Fruit fly (Drosophila melanogaster) whole organism, embryonic: ENCODE measurements around the gene spg.

Source experiments
- Adf1 ChIP-seq: fragments of 200-800 bp; sonication (Bioruptor generic); IDR thresholded peaks from 2 replicates; pipeline ENCODE4 v1.3.6; 2022; ENCODE audit warnings: missing biosample characterization, missing genetic modification characterization
- BtbVII ChIP-seq: fragments of 200-800 bp; sonication (Bioruptor generic); optimal IDR thresholded peaks from 3 replicates; lab custom pipeline; 2017; ENCODE audit warnings: missing biosample characterization, mild to moderate bottlenecking, missing genetic modification characterization
- CG12104 ChIP-seq: fragments of 200-800 bp; sonication (Bioruptor generic); optimal IDR thresholded peaks from 3 replicates; lab custom pipeline; 2016; ENCODE audit warnings: missing biosample characterization, missing genetic modification characterization
- CG1233 ChIP-seq: fragments of 200-800 bp; sonication (Bioruptor generic); optimal IDR thresholded peaks from 4 replicates; lab custom pipeline; 2018; ENCODE audit warnings: missing biosample characterization, mild to moderate bottlenecking, missing genetic modification characterization
- CG16863 ChIP-seq: fragments of 200-800 bp; sonication (Bioruptor generic); optimal IDR thresholded peaks from 3 replicates; lab custom pipeline; 2016; ENCODE audit warnings: missing biosample characterization, missing genetic modification characterization
- CG17612 ChIP-seq: fragments of 200-800 bp; sonication (Bioruptor generic); IDR thresholded peaks from 2 replicates; pipeline ENCODE4 v1.3.6; 2022; ENCODE audit warnings: missing biosample characterization, missing genetic modification characterization
- CG17912 ChIP-seq: fragments of 200-800 bp; sonication (Bioruptor generic); optimal IDR thresholded peaks from 2 replicates; lab custom pipeline; 2018; ENCODE audit warnings: missing biosample characterization, mild to moderate bottlenecking, missing genetic modification characterization
- CG30020 ChIP-seq: fragments of 200-800 bp; optimal IDR thresholded peaks from 2 replicates; lab custom pipeline; 2019; ENCODE audit warnings: missing biosample characterization, mild to moderate bottlenecking, missing genetic modification characterization, moderate library complexity
- CG30403 ChIP-seq: fragments of 200-800 bp; sonication (Bioruptor generic); optimal IDR thresholded peaks from 3 replicates; lab custom pipeline; 2016; ENCODE audit warnings: missing biosample characterization, missing genetic modification characterization
- CG32772 ChIP-seq: fragments of 200-800 bp; sonication (Bioruptor generic); IDR thresholded peaks from 2 replicates; pipeline ENCODE4 v1.3.6; 2022; ENCODE audit warnings: missing biosample characterization, missing genetic modification characterization
- CG3407 ChIP-seq: fragments of 200-800 bp; sonication (Bioruptor generic); optimal IDR thresholded peaks from 2 replicates; lab custom pipeline; 2018; ENCODE audit warnings: missing biosample characterization, mild to moderate bottlenecking, missing genetic modification characterization
- CG34376 ChIP-seq: fragments of 200-800 bp; sonication (Bioruptor generic); optimal IDR thresholded peaks from 2 replicates; lab custom pipeline; 2018; ENCODE audit warnings: missing biosample characterization, mild to moderate bottlenecking, missing genetic modification characterization
- CG4404 ChIP-seq: fragments of 200-800 bp; sonication (Bioruptor generic); IDR thresholded peaks from 2 replicates; pipeline ENCODE4 v1.3.6; 2022; ENCODE audit warnings: missing biosample characterization, missing genetic modification characterization
- CG4820 ChIP-seq: fragments of 200-800 bp; sonication (Bioruptor generic); optimal IDR thresholded peaks from 3 replicates; lab custom pipeline; 2016; ENCODE audit warnings: missing biosample characterization, missing genetic modification characterization
- CG7357 ChIP-seq: fragments of 200-800 bp; sonication (Bioruptor generic); IDR thresholded peaks from 3 replicates; pipeline ENCODE4 v1.3.6; 2022; ENCODE audit warnings: missing biosample characterization, missing genetic modification characterization
- CG9215 ChIP-seq: fragments of 200-800 bp; sonication (Bioruptor generic); IDR thresholded peaks from 2 replicates; pipeline ENCODE4 v1.3.6; 2022; ENCODE audit warnings: missing biosample characterization, missing genetic modification characterization
- D ChIP-seq, 2 experiments: fragments of 200-800 bp in 1 of 2; fragments of >200 bp in 1 of 2; sonication (Bioruptor generic) in 1 of 2; optimal IDR thresholded peaks; 2 replicates in 1 of 2; 3 replicates in 1 of 2; lab custom pipeline; 2017; ENCODE audit warnings: mild to moderate bottlenecking in 1 of 2, missing biosample characterization in 1 of 2, missing genetic modification characterization in 1 of 2, missing genetic modification reagents in 1 of 2
- Dad ChIP-seq: fragments of 200-800 bp; sonication (Bioruptor generic); optimal IDR thresholded peaks from 3 replicates; lab custom pipeline; 2016; ENCODE audit warnings: missing biosample characterization, missing genetic modification characterization
- Ets65A ChIP-seq: fragments of 200-800 bp; sonication (Bioruptor generic); peaks from one replicate; lab custom pipeline; 2016; ENCODE audit warnings: missing biosample characterization, missing genetic modification characterization
- Ets97D ChIP-seq: fragments of 200-800 bp; sonication (Bioruptor generic); optimal IDR thresholded peaks from 3 replicates; lab custom pipeline; 2016; ENCODE audit warnings: missing biosample characterization, missing genetic modification characterization
- Gug ChIP-seq: fragments of 200-800 bp; sonication (Bioruptor generic); IDR thresholded peaks from 4 replicates; pipeline ENCODE4 v1.3.6; 2022; ENCODE audit warnings: missing biosample characterization, missing genetic modification characterization
- Med ChIP-seq: fragments of 200-800 bp; sonication (Bioruptor generic); peaks from one replicate; lab custom pipeline; 2016; ENCODE audit warnings: missing biosample characterization, missing genetic modification characterization, mild to moderate bottlenecking, inconsistent platforms, moderate library complexity
- Nf-YB ChIP-seq: fragments of 200-800 bp; sonication (Bioruptor generic); optimal IDR thresholded peaks from 3 replicates; lab custom pipeline; 2019; ENCODE audit warnings: missing biosample characterization, mild to moderate bottlenecking, missing genetic modification characterization, moderate library complexity
- Sox100B ChIP-seq: fragments of 200-800 bp; sonication (Bioruptor generic); optimal IDR thresholded peaks from 3 replicates; lab custom pipeline; 2018; ENCODE audit warnings: missing biosample characterization, mild to moderate bottlenecking, missing genetic modification characterization
- Sry-δ ChIP-seq: fragments of 200-800 bp; sonication (Bioruptor generic); optimal IDR thresholded peaks from 2 replicates; lab custom pipeline; 2016; ENCODE audit warnings: missing biosample characterization, missing genetic modification characterization
- YL-1 ChIP-seq: fragments of 200-800 bp; sonication (Bioruptor generic); optimal IDR thresholded peaks from 3 replicates; lab custom pipeline; 2017; ENCODE audit warnings: missing biosample characterization, mild to moderate bottlenecking, missing genetic modification characterization
- bbx ChIP-seq: fragments of 200-800 bp; sonication (Bioruptor generic); IDR thresholded peaks from 2 replicates; pipeline ENCODE4 v1.3.6; 2022; ENCODE audit warnings: missing biosample characterization, missing genetic modification characterization; ENCODE audit not compliant: partially characterized antibody
- caup ChIP-seq: fragments of 200-800 bp; sonication (Bioruptor generic); optimal IDR thresholded peaks from 3 replicates; lab custom pipeline; 2017; ENCODE audit warnings: missing biosample characterization, mild to moderate bottlenecking, missing genetic modification characterization, moderate library complexity; ENCODE audit not compliant: severe bottlenecking
- cg ChIP-seq: fragments of 200-800 bp; sonication (Bioruptor generic); optimal IDR thresholded peaks from 3 replicates; lab custom pipeline; 2019; ENCODE audit warnings: missing biosample characterization, mild to moderate bottlenecking, missing genetic modification characterization, moderate library complexity
- dpn ChIP-seq, 2 experiments: fragments of 200-800 bp; sonication (Bioruptor generic); optimal IDR thresholded peaks; 3 replicates each; lab custom pipeline; 2016; ENCODE audit warnings: missing biosample characterization in 2 of 2, missing genetic modification characterization in 2 of 2
- exex ChIP-seq: fragments of 200-800 bp; sonication (Bioruptor generic); optimal IDR thresholded peaks from 4 replicates; lab custom pipeline; 2018; ENCODE audit warnings: missing biosample characterization, mild to moderate bottlenecking, missing genetic modification characterization, moderate library complexity
- fu2 ChIP-seq: fragments of 200-800 bp; sonication (Bioruptor generic); optimal IDR thresholded peaks from 2 replicates; lab custom pipeline; 2016; ENCODE audit warnings: missing biosample characterization, missing genetic modification characterization
- grau ChIP-seq: fragments of 200-800 bp; optimal IDR thresholded peaks from 3 replicates; lab custom pipeline; 2019; ENCODE audit warnings: missing biosample characterization, mild to moderate bottlenecking, missing genetic modification characterization, moderate library complexity
- grn ChIP-seq: fragments of 200-800 bp; sonication (Bioruptor generic); optimal IDR thresholded peaks from 3 replicates; lab custom pipeline; 2017; ENCODE audit warnings: missing biosample characterization, missing genetic modification characterization
- h ChIP-seq: fragments of >200 bp; optimal IDR thresholded peaks from 2 replicates; lab custom pipeline; 2017
- ind ChIP-seq: fragments of 200-800 bp; sonication (Bioruptor generic); optimal IDR thresholded peaks from 3 replicates; lab custom pipeline; 2016; ENCODE audit warnings: missing biosample characterization, missing genetic modification characterization
- jing ChIP-seq: fragments of 200-800 bp; sonication (Bioruptor generic); optimal IDR thresholded peaks from 2 replicates; lab custom pipeline; 2018; ENCODE audit warnings: missing biosample characterization, mild to moderate bottlenecking, missing genetic modification characterization
- nerfin-1 ChIP-seq: fragments of 200-800 bp; sonication (Bioruptor generic); optimal IDR thresholded peaks from 3 replicates; lab custom pipeline; 2019; ENCODE audit warnings: missing biosample characterization, mild to moderate bottlenecking, missing genetic modification characterization, moderate library complexity
- odd ChIP-seq: fragments of 200-800 bp; sonication (Bioruptor generic); optimal IDR thresholded peaks from 2 replicates; lab custom pipeline; 2017; ENCODE audit warnings: missing biosample characterization, mild to moderate bottlenecking, missing genetic modification characterization
- onecut ChIP-seq: fragments of 200-800 bp; sonication (Bioruptor generic); IDR thresholded peaks from 2 replicates; pipeline ENCODE4 v1.3.6; 2022; ENCODE audit warnings: missing biosample characterization, missing genetic modification characterization
- pnt ChIP-seq: fragments of 200-800 bp; sonication (Bioruptor generic); optimal IDR thresholded peaks from 3 replicates; lab custom pipeline; 2016; ENCODE audit warnings: missing biosample characterization, missing genetic modification characterization
- psq ChIP-seq: fragments of 200-800 bp; sonication (Bioruptor generic); optimal IDR thresholded peaks from 2 replicates; lab custom pipeline; 2017; ENCODE audit warnings: missing biosample characterization, missing genetic modification characterization
- run ChIP-seq: fragments of 200-800 bp; sonication (Bioruptor generic); optimal IDR thresholded peaks from 3 replicates; lab custom pipeline; 2018; ENCODE audit warnings: missing biosample characterization, mild to moderate bottlenecking, missing genetic modification characterization
- sens-2 ChIP-seq: fragments of 200-800 bp; sonication (Bioruptor generic); IDR thresholded peaks from 2 replicates; pipeline ENCODE4 v1.3.6; 2022; ENCODE audit warnings: missing biosample characterization, missing genetic modification characterization
- tio ChIP-seq: fragments of 200-800 bp; sonication (Bioruptor generic); optimal IDR thresholded peaks from 2 replicates; lab custom pipeline; 2017; ENCODE audit warnings: missing biosample characterization, missing genetic modification characterization, inconsistent platforms
- ttk ChIP-seq: fragments of 200-800 bp; sonication (Bioruptor generic); IDR thresholded peaks from 2 replicates; pipeline ENCODE4 v2.1.2; 2022; ENCODE audit warnings: missing biosample characterization, missing genetic modification characterization
- z ChIP-seq: fragments of 200-800 bp; sonication (Bioruptor generic); IDR thresholded peaks from 3 replicates; pipeline ENCODE4 v1.3.6; 2022; ENCODE audit warnings: missing biosample characterization, missing genetic modification characterization
- zfh1 ChIP-seq: fragments of 200-800 bp; sonication (Bioruptor generic); IDR thresholded peaks from 3 replicates; pipeline ENCODE4 v1.3.6; 2022; ENCODE audit warnings: missing biosample characterization, missing genetic modification characterization

The spg gene

DNA sequence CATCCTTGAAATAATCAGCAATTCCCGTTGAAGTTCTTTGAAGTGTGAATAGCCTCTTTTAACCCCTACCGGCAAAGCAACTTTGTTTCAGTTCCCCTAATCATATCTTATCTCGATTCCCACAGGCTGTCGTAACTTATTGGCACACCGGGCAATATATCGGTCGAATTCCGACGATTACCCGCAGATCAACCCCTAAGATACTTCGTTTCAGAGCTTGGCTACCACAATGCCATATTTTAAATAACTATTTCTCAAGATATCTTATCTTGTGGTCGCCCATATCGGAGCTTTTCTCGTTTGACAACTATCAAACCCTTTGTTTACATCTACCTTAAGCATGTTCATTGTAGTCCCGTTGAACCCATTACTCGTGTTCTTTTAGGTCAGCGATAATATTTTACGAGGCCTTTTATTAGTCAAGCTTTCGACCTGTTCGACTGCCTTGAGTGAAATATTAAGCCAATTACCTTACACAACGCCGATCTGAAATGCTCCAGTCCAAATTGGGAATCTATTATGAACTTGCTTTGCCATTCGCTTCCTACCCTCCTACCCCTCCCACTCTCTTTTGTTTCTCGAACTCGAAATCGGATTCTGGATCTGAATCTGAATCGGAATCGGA lies 54.0 kb downstream of the spg start (continued):
- TF ChIP-seq run (tag; lab: Kevin White, UChicago) (peak; percentile 69), jing (GFP tag; lab: Kevin White, UChicago) (no peak), Med (GFP tag; lab: Kevin White, UChicago) (no peak), ttk (GFP tag; lab: Robert Waterston, UW) (0 out of 2 replicates have a peak, but pooled peaks have one; percentile 20), CG9215 (GFP tag; lab: Robert Waterston, UW) (no peak), CG16863 (GFP tag; lab: Kevin White, UChicago) (no peak)

DNA sequence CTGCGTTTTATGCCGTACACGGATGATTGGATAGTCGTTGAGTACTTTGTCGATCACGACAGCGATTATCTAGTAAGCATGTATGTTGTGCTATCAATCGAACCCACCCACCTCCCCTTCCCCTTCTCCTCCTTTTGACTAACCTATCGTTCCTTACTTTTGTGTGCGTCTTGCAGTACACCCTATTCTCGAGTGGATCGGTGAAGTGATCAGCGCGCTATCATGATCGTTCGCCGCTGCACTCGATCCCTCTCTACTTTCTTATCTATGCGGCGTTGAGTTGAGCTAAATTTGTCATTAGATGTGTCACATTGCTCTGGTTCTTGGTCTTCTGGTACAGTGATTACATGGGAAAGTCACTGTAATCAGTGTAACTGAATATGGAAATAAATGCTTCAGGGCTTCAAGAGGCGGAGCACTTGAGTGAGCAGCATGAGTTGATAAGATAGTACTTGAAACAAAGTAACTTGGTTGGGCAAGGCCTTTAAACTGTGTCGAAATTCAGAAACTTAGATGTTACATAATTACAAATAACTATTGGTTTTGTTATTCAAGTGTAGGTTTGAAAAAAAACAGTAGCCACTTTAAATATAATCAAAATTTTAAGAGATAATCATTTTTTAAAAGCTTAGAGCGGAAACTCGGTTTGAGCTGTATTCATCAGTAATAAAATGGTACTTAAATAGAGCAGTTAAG lies 56.5 kb downstream of the spg start:
- no peak for TF ChIP-seq Ets97D (GFP tag; lab: Kevin White, UChicago)
- TF ChIP-seq dpn (GFP tag; optimal IDR thresholded peaks at IDR 0.05; lab: Kevin White, UChicago): no peak
- peak; percentile 97 for TF ChIP-seq grn (GFP tag; lab: Kevin White, UChicago)
- TF ChIP-seq CG30020 (tag; lab: Kevin White, UChicago): no peak
- TF ChIP-seq onecut (GFP tag; lab: Robert Waterston, UW): no peak
- no peak for TF ChIP-seq CG34376 (GFP tag; lab: Kevin White, UChicago)
- no peak for TF ChIP-seq zfh1 (GFP tag; lab: Robert Waterston, UW)
- TF ChIP-seq grau (tag; lab: Kevin White, UChicago): peak; percentile 34
- TF ChIP-seq Ets65A: peak; percentile 71
- peak; percentile 77 for TF ChIP-seq exex
- no peak for TF ChIP-seq sens-2
- TF ChIP-seq Gug: no peak
- no peak for TF ChIP-seq Adf1
- no peak for TF ChIP-seq CG3407 (GFP tag; lab: Kevin White, UChicago)
- no peak for TF ChIP-seq Dad (GFP tag; lab: Kevin White, UChicago)
- TF ChIP-seq nerfin-1 (tag; lab: Kevin White, UChicago): no peak
- no peak for TF ChIP-seq bbx
- no peak for TF ChIP-seq CG17912 (GFP tag; lab: Kevin White, UChicago)
- TF ChIP-seq Nf-YB: no peak
- TF ChIP-seq YL-1 (GFP tag; lab: Kevin White, UChicago): no peak
- peak; percentile 22 for TF ChIP-seq D (optimal IDR thresholded peaks at IDR 0.05; lab: Kevin White, UChicago)
- no peak for TF ChIP-seq D (GFP tag; optimal IDR thresholded peaks at IDR 0.05; lab: Kevin White, UChicago)
- TF ChIP-seq CG17612: no peak
- TF ChIP-seq Sry-δ (GFP tag; lab: Kevin White, UChicago): no peak
- no peak for TF ChIP-seq ind
- no peak for TF ChIP-seq cg (GFP tag; lab: Kevin White, UChicago)
- TF ChIP-seq CG7357: no peak
- TF ChIP-seq fu2 (GFP tag; lab: Kevin White, UChicago): no peak
- no peak for TF ChIP-seq CG1233 (GFP tag; lab: Kevin White, UChicago)
- TF ChIP-seq psq (GFP tag; lab: Kevin White, UChicago): no peak
- TF ChIP-seq Sox100B (GFP tag; lab: Kevin White, UChicago): no peak
- TF ChIP-seq z (GFP tag; lab: Robert Waterston, UW): peak; percentile 79
- TF ChIP-seq pnt (GFP tag; lab: Kevin White, UChicago): no peak
- TF ChIP-seq h (lab: Kevin White, UChicago): no peak
- no peak for TF ChIP-seq caup
- no peak for TF ChIP-seq odd (GFP tag; lab: Kevin White, UChicago)
- no peak for TF ChIP-seq CG30403 (GFP tag; lab: Kevin White, UChicago)
- TF ChIP-seq CG4404 (GFP tag; lab: Robert Waterston, UW): no peak
- no peak for TF ChIP-seq CG4820 (GFP tag; lab: Kevin White, UChicago)
- TF ChIP-seq Med (GFP tag; lab: Kevin White, UChicago): peak; percentile 6
- no peak for TF ChIP-seq CG12104
- TF ChIP-seq CG32772 (GFP tag; lab: Robert Waterston, UW): no peak
- no peak for TF ChIP-seq tio (GFP tag; lab: Kevin White, UChicago)
- no peak for TF ChIP-seq BtbVII (GFP tag; lab: Kevin White, UChicago)
